Worm (Caenorhabditis elegans): ENCODE results near the gene B0496.1.

DNA sequence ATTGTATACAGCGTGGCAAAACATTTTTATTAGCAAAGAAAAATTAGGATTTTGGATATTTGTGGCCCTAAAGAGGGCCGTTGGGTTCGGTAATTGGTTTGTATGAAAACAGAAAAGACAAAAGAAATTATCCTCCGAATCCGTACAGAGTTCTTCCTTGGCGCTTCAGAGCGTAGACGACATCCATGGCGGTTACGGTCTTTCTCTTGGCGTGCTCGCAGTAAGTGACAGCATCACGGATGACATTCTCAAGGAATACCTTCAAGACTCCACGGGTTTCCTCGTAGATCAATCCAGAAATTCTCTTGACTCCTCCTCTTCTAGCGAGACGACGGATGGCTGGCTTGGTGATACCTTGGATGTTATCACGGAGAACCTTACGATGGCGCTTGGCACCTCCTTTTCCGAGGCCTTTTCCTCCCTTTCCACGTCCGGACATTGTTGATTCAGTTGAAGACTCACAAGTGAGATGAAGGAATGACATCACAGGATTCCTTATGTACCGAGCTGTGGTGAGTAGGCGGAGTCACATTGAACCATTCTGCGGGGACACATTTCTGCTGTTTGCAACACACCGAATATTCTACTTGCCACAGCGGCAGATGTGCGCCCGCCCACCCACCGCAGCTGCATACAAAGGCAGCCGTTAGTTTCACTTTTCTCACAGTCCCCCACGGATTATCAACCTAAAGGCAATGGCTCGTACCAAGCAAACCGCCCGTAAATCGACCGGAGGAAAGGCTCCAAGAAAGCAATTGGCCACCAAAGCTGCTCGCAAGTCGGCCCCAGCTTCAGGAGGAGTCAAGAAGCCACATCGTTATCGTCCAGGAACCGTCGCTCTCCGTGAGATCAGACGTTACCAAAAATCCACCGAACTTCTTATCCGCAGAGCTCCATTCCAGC is 41.7 kb downstream of the B0496.1 start, which contains the start of the genes his-60 and his-59:
- peak; percentile 51 for TF ChIP-seq snpc-3.4 (tag; optimal IDR thresholded peaks at IDR 0.05)
- TF ChIP-seq ama-1 (optimal IDR thresholded peaks at IDR 0.05): no peak
- TF ChIP-seq ama-1 (GFP tag; optimal IDR thresholded peaks at IDR 0.05): peak in 1 of 2 experiments; percentile 83
- TF ChIP-seq pha-4 (tag; optimal IDR thresholded peaks at IDR 0.05): no peak
- TF ChIP-seq F57A8.1 (GFP tag; optimal IDR thresholded peaks at IDR 0.05): peak; percentile 41

Measured in whole organism, young adult.